Fruit fly (Drosophila melanogaster) whole organism, embryonic: ENCODE data around the gene CG17107.

Experiments used
- ATbp ChIP-seq: fragments of 200-800 bp; sonication (Bioruptor generic); optimal IDR thresholded peaks from 2 replicates; lab custom pipeline; 2017; ENCODE audit warnings: missing biosample characterization, mild to moderate bottlenecking, missing genetic modification characterization, missing genetic modification reagents
- Awh ChIP-seq: fragments of 200-800 bp; sonication (Bioruptor generic); IDR thresholded peaks from 2 replicates; pipeline ENCODE4, ENCODE4 v1.3.6; 2022; ENCODE audit warnings: missing biosample characterization, missing genetic modification characterization
- BtbVII ChIP-seq: fragments of 200-800 bp; sonication (Bioruptor generic); optimal IDR thresholded peaks from 3 replicates; lab custom pipeline; 2017; ENCODE audit warnings: missing biosample characterization, mild to moderate bottlenecking, missing genetic modification characterization
- CG12104 ChIP-seq: fragments of 200-800 bp; sonication (Bioruptor generic); optimal IDR thresholded peaks from 3 replicates; lab custom pipeline; 2016; ENCODE audit warnings: missing biosample characterization, missing genetic modification characterization
- CG14441 ChIP-seq: fragments of 200-800 bp; sonication (Bioruptor generic); IDR thresholded peaks from 2 replicates; pipeline ENCODE4 v1.3.6; 2022; ENCODE audit warnings: missing biosample characterization, missing genetic modification characterization
- CG15269 ChIP-seq: fragments of 200-800 bp; sonication (Bioruptor generic); optimal IDR thresholded peaks from 2 replicates; lab custom pipeline; 2018; ENCODE audit warnings: missing biosample characterization, mild to moderate bottlenecking, missing genetic modification characterization, moderate library complexity
- CG15696 ChIP-seq: fragments of 200-800 bp; sonication (Bioruptor generic); optimal IDR thresholded peaks from 2 replicates; lab custom pipeline; 2019; ENCODE audit warnings: missing biosample characterization, mild to moderate bottlenecking, missing genetic modification characterization, moderate library complexity
- CG17186 ChIP-seq: fragments of 200-800 bp; sonication (Bioruptor generic); optimal IDR thresholded peaks from 3 replicates; lab custom pipeline; 2017; ENCODE audit warnings: missing biosample characterization, missing genetic modification reagents, missing genetic modification characterization
- CG17359 ChIP-seq: fragments of 200-800 bp; sonication (Bioruptor generic); optimal IDR thresholded peaks from 3 replicates; lab custom pipeline; 2018; ENCODE audit warnings: missing biosample characterization, mild to moderate bottlenecking, missing genetic modification characterization, moderate library complexity
- CG18619 ChIP-seq: fragments of 200-800 bp; sonication (Bioruptor generic); optimal IDR thresholded peaks from 3 replicates; lab custom pipeline; 2017; ENCODE audit warnings: missing biosample characterization, mild to moderate bottlenecking, missing genetic modification characterization
- CG2199 ChIP-seq: fragments of 200-800 bp; sonication (Bioruptor generic); IDR thresholded peaks from 3 replicates; pipeline ENCODE4 v1.3.6; 2022; ENCODE audit warnings: missing biosample characterization, missing genetic modification characterization
- CG31441 ChIP-seq: fragments of 200-800 bp; sonication (Bioruptor generic); IDR thresholded peaks from 2 replicates; pipeline ENCODE4 v1.3.6; 2022; ENCODE audit warnings: missing biosample characterization, missing genetic modification characterization
- CG34422 ChIP-seq: fragments of 200-800 bp; sonication (Bioruptor generic); IDR thresholded peaks from 3 replicates; pipeline ENCODE4 v1.3.6; 2022; ENCODE audit warnings: missing biosample characterization, missing genetic modification characterization
- CG43689 ChIP-seq: fragments of 200-800 bp; sonication (Bioruptor generic); IDR thresholded peaks from 2 replicates; pipeline ENCODE4 v1.3.6; 2022; ENCODE audit warnings: missing biosample characterization, missing genetic modification characterization
- CG4730 ChIP-seq: fragments of 200-800 bp; sonication (Bioruptor generic); IDR thresholded peaks from 2 replicates; pipeline ENCODE4 v1.3.6; 2022; ENCODE audit warnings: missing biosample characterization, missing genetic modification characterization
- CG6175 ChIP-seq: fragments of 200-800 bp; sonication (Bioruptor generic); IDR thresholded peaks from 3 replicates; pipeline ENCODE4 v1.3.6; 2022; ENCODE audit warnings: missing biosample characterization, missing genetic modification characterization
- CG6683 ChIP-seq: fragments of 200-800 bp; sonication (Bioruptor generic); optimal IDR thresholded peaks from 2 replicates; lab custom pipeline; 2017; ENCODE audit warnings: missing biosample characterization, mild to moderate bottlenecking, missing genetic modification characterization, missing genetic modification reagents
- CG7745 ChIP-seq: fragments of 200-800 bp; sonication (Bioruptor generic); optimal IDR thresholded peaks from 2 replicates; lab custom pipeline; 2018; ENCODE audit warnings: missing biosample characterization, mild to moderate bottlenecking, missing genetic modification characterization, moderate library complexity
- Dbx ChIP-seq: fragments of 200-800 bp; sonication (Bioruptor generic); IDR thresholded peaks from 3 replicates; pipeline ENCODE4 v1.3.6; 2022; ENCODE audit warnings: missing biosample characterization, missing genetic modification characterization
- Dp ChIP-seq: fragments of 200-800 bp; sonication (Bioruptor generic); optimal IDR thresholded peaks from 2 replicates; lab custom pipeline; 2018; ENCODE audit warnings: missing biosample characterization, mild to moderate bottlenecking, missing genetic modification characterization, moderate library complexity
- Ets97D ChIP-seq: fragments of 200-800 bp; sonication (Bioruptor generic); optimal IDR thresholded peaks from 3 replicates; lab custom pipeline; 2016; ENCODE audit warnings: missing biosample characterization, missing genetic modification characterization
- HmgZ ChIP-seq: fragments of 200-800 bp; sonication (Bioruptor generic); optimal IDR thresholded peaks from 2 replicates; lab custom pipeline; 2018; ENCODE audit warnings: missing biosample characterization, mild to moderate bottlenecking, missing genetic modification characterization
- Hr3 ChIP-seq: fragments of 200-800 bp; sonication (Bioruptor generic); optimal IDR thresholded peaks from 3 replicates; lab custom pipeline; 2016; ENCODE audit warnings: missing biosample characterization, missing genetic modification characterization
- Hr51 ChIP-seq, 2 experiments: fragments of 200-800 bp; sonication (Bioruptor generic); optimal IDR thresholded peaks; 2 replicates in 1 of 2; 3 replicates in 1 of 2; lab custom pipeline; 2016 to 2018; ENCODE audit warnings: missing biosample characterization in 2 of 2, missing genetic modification characterization in 2 of 2, mild to moderate bottlenecking in 1 of 2, moderate library complexity in 1 of 2
- Hsf ChIP-seq: fragments of 200-800 bp; sonication (Bioruptor generic); optimal IDR thresholded peaks from 3 replicates; lab custom pipeline; 2016; ENCODE audit warnings: missing biosample characterization, missing genetic modification characterization
- Rx ChIP-seq: fragments of 200-800 bp; sonication (Bioruptor generic); IDR thresholded peaks from 2 replicates; pipeline ENCODE4 v1.3.6; 2022; ENCODE audit warnings: missing biosample characterization, missing genetic modification characterization
- Six4 ChIP-seq: fragments of 200-800 bp; sonication (Bioruptor generic); optimal IDR thresholded peaks from 2 replicates; lab custom pipeline; 2016; ENCODE audit warnings: missing biosample characterization, missing genetic modification characterization
- Sox100B ChIP-seq: fragments of 200-800 bp; sonication (Bioruptor generic); optimal IDR thresholded peaks from 3 replicates; lab custom pipeline; 2018; ENCODE audit warnings: missing biosample characterization, mild to moderate bottlenecking, missing genetic modification characterization
- YL-1 ChIP-seq: fragments of 200-800 bp; sonication (Bioruptor generic); optimal IDR thresholded peaks from 3 replicates; lab custom pipeline; 2017; ENCODE audit warnings: missing biosample characterization, mild to moderate bottlenecking, missing genetic modification characterization
- abd-A ChIP-seq: fragments of 200-800 bp; sonication (Bioruptor generic); optimal IDR thresholded peaks from 3 replicates; lab custom pipeline; 2019; ENCODE audit warnings: missing biosample characterization, mild to moderate bottlenecking, missing genetic modification characterization, moderate library complexity
- bab2 ChIP-seq: fragments of 200-800 bp; sonication (Bioruptor generic); optimal IDR thresholded peaks from 2 replicates; lab custom pipeline; 2016; ENCODE audit warnings: missing biosample characterization, missing genetic modification characterization
- danr ChIP-seq: fragments of 200-800 bp; sonication (Bioruptor generic); IDR thresholded peaks from 2 replicates; pipeline ENCODE4 v1.3.6; 2022; ENCODE audit warnings: missing biosample characterization, missing genetic modification characterization
- ewg ChIP-seq: fragments of 200-800 bp; sonication (Bioruptor generic); optimal IDR thresholded peaks from 3 replicates; lab custom pipeline; 2017; ENCODE audit warnings: mild to moderate bottlenecking, missing biosample characterization, missing genetic modification reagents, missing genetic modification characterization
- gce ChIP-seq: fragments of 200-800 bp; sonication (Bioruptor generic); IDR thresholded peaks from 3 replicates; pipeline ENCODE4 v1.3.6; 2022; ENCODE audit warnings: missing biosample characterization, missing genetic modification characterization
- gsb ChIP-seq: fragments of 200-800 bp; sonication (Bioruptor generic); IDR thresholded peaks from 2 replicates; pipeline ENCODE4 v1.3.6; 2022; ENCODE audit warnings: missing biosample characterization, missing genetic modification characterization
- h ChIP-seq: fragments of >200 bp; optimal IDR thresholded peaks from 2 replicates; lab custom pipeline; 2017
- her ChIP-seq: fragments of 200-800 bp; sonication (Bioruptor generic); optimal IDR thresholded peaks from 2 replicates; lab custom pipeline; 2016; ENCODE audit warnings: missing biosample characterization, missing genetic modification characterization
- insv ChIP-seq, 2 experiments: fragments of 200-800 bp; sonication (Bioruptor generic); optimal IDR thresholded peaks; 3 replicates each; lab custom pipeline; 2016 to 2018; ENCODE audit warnings: missing biosample characterization in 2 of 2, missing genetic modification characterization in 2 of 2
- jing ChIP-seq: fragments of 200-800 bp; sonication (Bioruptor generic); optimal IDR thresholded peaks from 2 replicates; lab custom pipeline; 2018; ENCODE audit warnings: missing biosample characterization, mild to moderate bottlenecking, missing genetic modification characterization
- lilli ChIP-seq: fragments of 200-800 bp; sonication (Bioruptor generic); optimal IDR thresholded peaks from 3 replicates; lab custom pipeline; 2016; ENCODE audit warnings: missing biosample characterization, missing genetic modification characterization
- nau ChIP-seq: fragments of 200-800 bp; sonication (Bioruptor generic); optimal IDR thresholded peaks from 3 replicates; lab custom pipeline; 2017; ENCODE audit warnings: missing biosample characterization, mild to moderate bottlenecking, missing genetic modification characterization, missing genetic modification reagents
- nerfin-2 ChIP-seq: fragments of 200-800 bp; sonication (Bioruptor generic); IDR thresholded peaks from 2 replicates; pipeline ENCODE4 v1.3.6; 2022; ENCODE audit warnings: missing biosample characterization, missing genetic modification characterization; ENCODE audit not compliant: partially characterized antibody
- otp ChIP-seq: fragments of 200-800 bp; sonication (Bioruptor generic); IDR thresholded peaks from 3 replicates; pipeline ENCODE4, ENCODE4 v1.3.6; 2022; ENCODE audit warnings: missing biosample characterization, missing genetic modification characterization
- pb ChIP-seq: fragments of 200-800 bp; sonication (Bioruptor generic); optimal IDR thresholded peaks from 3 replicates; lab custom pipeline; 2016; ENCODE audit warnings: missing biosample characterization, missing genetic modification characterization
- pita ChIP-seq: fragments of 200-800 bp; sonication (Bioruptor generic); optimal IDR thresholded peaks from 2 replicates; lab custom pipeline; 2017; ENCODE audit warnings: missing biosample characterization, mild to moderate bottlenecking, missing genetic modification characterization
- pum ChIP-seq: fragments of 200-800 bp; sonication (Bioruptor generic); optimal IDR thresholded peaks from 2 replicates; lab custom pipeline; 2016; ENCODE audit warnings: missing biosample characterization, missing genetic modification characterization
- repo ChIP-seq: fragments of 200-800 bp; sonication (Bioruptor generic); optimal IDR thresholded peaks from 2 replicates; lab custom pipeline; 2016; ENCODE audit warnings: missing biosample characterization, missing genetic modification characterization
- slbo ChIP-seq: fragments of 200-800 bp; sonication (Bioruptor generic); IDR thresholded peaks from 2 replicates; pipeline ENCODE4 v1.3.6; 2022; ENCODE audit warnings: missing biosample characterization, missing genetic modification characterization
- sqz ChIP-seq: fragments of 200-800 bp; sonication (Bioruptor generic); optimal IDR thresholded peaks from 3 replicates; lab custom pipeline; 2018; ENCODE audit warnings: missing biosample characterization, mild to moderate bottlenecking, missing genetic modification characterization
- sr ChIP-seq: fragments of 200-800 bp; sonication (Bioruptor generic); IDR thresholded peaks from 3 replicates; pipeline ENCODE4 v1.3.6; 2022; ENCODE audit warnings: missing biosample characterization, missing genetic modification characterization
- wor ChIP-seq: fragments of 200-800 bp; sonication (Bioruptor generic); IDR thresholded peaks from 2 replicates; pipeline ENCODE4 v1.3.6; 2022; ENCODE audit warnings: missing biosample characterization, missing genetic modification characterization

Gene CG17107

DNA sequence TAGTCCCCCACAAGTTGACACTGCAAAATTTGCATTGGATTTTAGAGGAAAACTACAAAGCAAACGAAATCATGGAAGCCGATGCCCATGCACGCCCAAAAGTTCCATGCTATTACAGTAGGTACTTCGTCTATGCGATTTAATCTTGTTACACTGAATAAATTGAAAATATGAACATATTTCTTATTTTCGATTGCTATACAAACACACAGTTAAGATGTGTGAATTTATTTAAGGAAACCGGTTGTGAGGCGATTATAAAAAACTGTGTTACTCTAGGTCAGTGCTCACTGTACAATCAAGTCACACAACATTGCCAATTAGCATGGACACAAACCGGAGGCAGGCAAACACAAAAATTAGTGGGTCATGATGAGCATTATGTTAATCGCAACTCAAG, 16.1 kb upstream of the CG17107 start (continued):
- TF ChIP-seq nau = peak; percentile 43
- peak; percentile 70 for TF ChIP-seq pb (GFP tag; lab: Kevin White, UChicago)
- peak; percentile 75 for TF ChIP-seq her (GFP tag; lab: Kevin White, UChicago)
- peak; percentile 92 for TF ChIP-seq Awh (GFP tag; lab: Robert Waterston, UW)
- peak; percentile 82 for TF ChIP-seq CG17359
- peak; percentile 66; the same call in 1 of the 3 replicates for TF ChIP-seq sr
- peak; percentile 53 for TF ChIP-seq Six4
- TF ChIP-seq CG17186 = no peak
- TF ChIP-seq pum (GFP tag; lab: Kevin White, UChicago) = peak; percentile 82
- peak; percentile 83 for TF ChIP-seq otp (GFP tag; lab: Robert Waterston, UW)
- no peak for TF ChIP-seq abd-A (tag; lab: Kevin White, UChicago)
- peak; percentile 76 for TF ChIP-seq CG31441 (GFP tag; lab: Robert Waterston, UW)
- TF ChIP-seq sqz = peak; percentile 8
- TF ChIP-seq CG6683 (GFP tag; lab: Kevin White, UChicago) = no peak
- TF ChIP-seq lilli = peak; percentile 85
- TF ChIP-seq Dbx = peak; percentile 64; the same call in 1 of the 3 replicates
- TF ChIP-seq pita (GFP tag; lab: Kevin White, UChicago) = no peak
- peak; percentile 56 for TF ChIP-seq CG18619 (GFP tag; lab: Kevin White, UChicago)
- TF ChIP-seq gce (GFP tag; lab: Robert Waterston, UW) = peak; percentile 77; the same call in 2 of the 3 replicates
- peak; percentile 70 for TF ChIP-seq Rx
- TF ChIP-seq CG7745 = no peak
- peak; percentile 25; the same call in 1 of the 2 replicates for TF ChIP-seq wor (GFP tag; lab: Robert Waterston, UW)
- peak; percentile 72 for TF ChIP-seq bab2
- TF ChIP-seq nerfin-2 (GFP tag; lab: Robert Waterston, UW) = no peak
- no peak for TF ChIP-seq YL-1 (GFP tag; lab: Kevin White, UChicago)
- TF ChIP-seq CG6175 (GFP tag; lab: Robert Waterston, UW) = peak; percentile 73; the same call in 2 of the 3 replicates
- TF ChIP-seq Ets97D (GFP tag; lab: Kevin White, UChicago) = no peak
- peak; percentile 36 for TF ChIP-seq CG12104 (GFP tag; lab: Kevin White, UChicago)
- TF ChIP-seq slbo (GFP tag; lab: Robert Waterston, UW) = peak; percentile 90
- TF ChIP-seq CG2199 (GFP tag; lab: Robert Waterston, UW) = peak; percentile 60; the same call in 1 of the 3 replicates
- TF ChIP-seq h = no peak
- TF ChIP-seq Sox100B (GFP tag; lab: Kevin White, UChicago) = peak; percentile 63
- TF ChIP-seq gsb (GFP tag; lab: Robert Waterston, UW) = peak; percentile 79
- TF ChIP-seq HmgZ = peak; percentile 60
- no peak for TF ChIP-seq insv (GFP tag; optimal IDR thresholded peaks at IDR 0.05; lab: Kevin White, UChicago)
- TF ChIP-seq ewg (GFP tag; lab: Kevin White, UChicago) = peak; percentile 53
- TF ChIP-seq ATbp (GFP tag; lab: Kevin White, UChicago) = peak; percentile 71
- peak; percentile 77 for TF ChIP-seq repo (GFP tag; lab: Kevin White, UChicago)
- peak; percentile 19 for TF ChIP-seq BtbVII (GFP tag; lab: Kevin White, UChicago)
- TF ChIP-seq Hr3 (GFP tag; lab: Kevin White, UChicago) = peak; percentile 71
- TF ChIP-seq danr = peak; percentile 73
- peak; percentile 95 for TF ChIP-seq CG14441 (GFP tag; lab: Robert Waterston, UW)
- peak; percentile 87 for TF ChIP-seq CG34422
- TF ChIP-seq CG43689 (GFP tag; lab: Robert Waterston, UW) = peak; percentile 85
- no peak for TF ChIP-seq Dp (GFP tag; lab: Kevin White, UChicago)
- peak; percentile 43 to 89 for TF ChIP-seq Hr51 (GFP tag; optimal IDR thresholded peaks at IDR 0.05; lab: Kevin White, UChicago)
- peak; percentile 88 for TF ChIP-seq CG15269 (tag; lab: Kevin White, UChicago)
- peak; percentile 70 for TF ChIP-seq jing (GFP tag; lab: Kevin White, UChicago)
- no peak for TF ChIP-seq CG15696
- TF ChIP-seq Hsf (GFP tag; lab: Kevin White, UChicago) = peak; percentile 82
- TF ChIP-seq CG4730 (GFP tag; lab: Robert Waterston, UW) = peak; percentile 89
